Worm (Caenorhabditis elegans): Measurements from ENCODE around the gene lin-39.

Gene lin-39

DNA sequence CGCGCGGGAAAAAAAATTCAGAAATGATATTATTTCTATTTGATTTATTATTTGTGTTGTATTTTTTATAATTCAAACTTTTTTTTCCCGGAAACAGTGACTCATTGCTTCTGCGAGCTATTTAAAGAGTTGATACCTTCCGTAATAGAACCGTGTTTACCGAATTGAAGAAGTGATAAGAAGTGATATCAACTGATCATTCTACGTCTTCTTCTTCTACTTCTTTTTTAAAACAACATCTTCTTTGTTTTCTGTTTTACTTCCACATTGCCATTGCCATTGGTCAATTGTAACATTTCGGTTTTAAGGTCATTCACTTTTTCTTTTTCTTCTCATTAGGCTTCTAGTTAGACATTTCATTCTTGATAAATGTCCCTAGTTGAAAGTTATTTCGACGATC, 29.7 kb upstream of the lin-39 start, which contains the start of gene ttr-32:
Gene ttr-32, plus strand, starts transcription at position 314 of the 400 bp plus-strand sequence.
- TF ChIP-seq flt-1 (GFP tag; IDR thresholded peaks at IDR 0.05) (no peak), aly-1 (tag; optimal IDR thresholded peaks at IDR 0.05) (no peak), ama-1 (optimal IDR thresholded peaks at IDR 0.05) (no peak), tbx-11 (GFP tag; IDR thresholded peaks at IDR 0.05) (no peak), tbx-37 (GFP tag; conservative IDR thresholded peaks at IDR 0.05) (no peak), scrt-1 (GFP tag; IDR thresholded peaks at IDR 0.05) (no peak), hmg-4 (GFP tag; optimal IDR thresholded peaks at IDR 0.05) (no peak), ceh-36 (tag; optimal IDR thresholded peaks at IDR 0.05) (no peak), ets-7 (tag; optimal IDR thresholded peaks at IDR 0.05) (no peak), ceh-13 (GFP tag; optimal IDR thresholded peaks at IDR 0.05) (no peak), hnd-1 (tag; optimal IDR thresholded peaks at IDR 0.05) (no peak), F13C5.2 (tag; optimal IDR thresholded peaks at IDR 0.05) (no peak), sea-1 (GFP tag; conservative IDR thresholded peaks at IDR 0.05) (no peak), B0310.2 (tag; optimal IDR thresholded peaks at IDR 0.05) (no peak), pes-1 (GFP tag; IDR thresholded peaks at IDR 0.05) (no peak), hmbx-1 (tag; optimal IDR thresholded peaks at IDR 0.05) (no peak), tra-4 (tag; optimal IDR thresholded peaks at IDR 0.05) (no peak)

DNA sequence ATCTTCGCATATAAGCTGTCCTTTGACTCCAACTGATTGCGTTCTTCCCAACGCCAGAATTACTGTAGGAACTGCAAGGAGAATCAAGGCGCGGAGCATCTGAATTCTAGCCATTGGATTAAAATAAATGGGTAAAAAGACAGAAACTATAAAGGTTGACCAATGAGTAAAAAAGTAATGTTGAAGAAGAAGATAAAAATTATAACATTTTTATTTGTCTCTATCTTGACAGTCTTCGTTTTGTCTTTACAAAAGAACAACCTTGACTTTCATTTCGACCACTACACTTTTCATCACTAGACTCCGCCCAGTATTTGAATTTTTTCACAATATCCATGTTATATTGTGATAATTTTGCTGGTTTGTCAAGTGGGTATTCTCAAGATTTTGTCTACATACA, 28.8 kb upstream of the lin-39 start, which contains the start of gene ttr-8:
Gene ttr-8, minus strand, starts transcription at position 101 of the 400 bp plus-strand sequence.
- no peak for TF ChIP-seq tra-4 (tag; optimal IDR thresholded peaks at IDR 0.05)
- no peak for TF ChIP-seq hmbx-1 (tag; optimal IDR thresholded peaks at IDR 0.05)
- no peak for TF ChIP-seq scrt-1 (GFP tag; IDR thresholded peaks at IDR 0.05)
- TF ChIP-seq F13C5.2 (tag; optimal IDR thresholded peaks at IDR 0.05): no peak
- no peak for TF ChIP-seq pes-1 (GFP tag; IDR thresholded peaks at IDR 0.05)
- no peak for TF ChIP-seq ets-7 (tag; optimal IDR thresholded peaks at IDR 0.05)
- TF ChIP-seq flt-1 (GFP tag; IDR thresholded peaks at IDR 0.05): no peak

DNA sequence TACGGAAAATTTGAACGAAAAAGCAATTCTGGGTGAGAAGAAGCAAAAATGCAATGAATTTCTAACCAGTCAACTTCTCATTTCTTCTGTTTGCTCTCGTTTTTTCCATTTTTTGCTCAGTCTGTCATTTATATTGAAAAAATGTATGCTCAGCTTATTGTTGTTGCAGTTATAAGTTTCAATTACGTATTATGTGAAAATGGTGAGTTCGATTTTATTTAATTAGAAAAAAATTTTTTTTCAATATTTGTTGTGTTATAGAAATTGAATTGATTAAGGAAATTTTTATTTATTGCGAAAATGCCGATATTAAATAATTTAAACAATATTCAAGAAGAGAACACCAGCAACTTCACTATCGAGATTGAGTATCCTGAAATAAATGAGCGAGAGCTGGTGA, 25.4 kb upstream of the lin-39 start, which contains the start of gene lgc-12:
Gene lgc-12, plus strand, starts transcription at position 301 of the 400 bp plus-strand sequence.
- no peak for TF ChIP-seq ceh-13 (GFP tag; optimal IDR thresholded peaks at IDR 0.05)
- no peak for TF ChIP-seq tbx-11 (GFP tag; IDR thresholded peaks at IDR 0.05)
- TF ChIP-seq F13C5.2 (tag; optimal IDR thresholded peaks at IDR 0.05): no peak

DNA sequence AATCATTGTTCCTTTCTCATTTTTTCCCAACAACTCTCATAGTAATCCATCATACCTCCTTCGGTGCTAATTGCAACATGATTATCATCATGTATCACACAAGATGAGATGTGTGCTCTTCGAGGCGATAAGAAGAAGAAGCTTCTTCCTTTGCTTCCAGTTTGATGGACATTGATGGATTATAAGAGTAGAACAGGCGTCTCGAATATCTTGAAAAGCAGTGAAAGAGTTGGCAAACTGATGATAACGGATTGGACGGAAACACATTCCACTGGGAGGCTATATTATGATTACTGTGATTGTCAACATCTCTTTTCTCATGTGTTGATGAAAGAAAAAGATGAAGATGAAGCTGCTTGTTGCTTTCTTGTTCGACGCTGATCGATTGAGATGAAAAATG, 23.4 kb upstream of the lin-39 start:
- TF ChIP-seq ama-1 (optimal IDR thresholded peaks at IDR 0.05) (no peak), ceh-36 (tag; optimal IDR thresholded peaks at IDR 0.05) (no peak), ets-7 (tag; optimal IDR thresholded peaks at IDR 0.05) (no peak), flt-1 (GFP tag; IDR thresholded peaks at IDR 0.05) (no peak), tbx-37 (GFP tag; conservative IDR thresholded peaks at IDR 0.05) (no peak), hnd-1 (tag; optimal IDR thresholded peaks at IDR 0.05) (no peak), ceh-13 (GFP tag; optimal IDR thresholded peaks at IDR 0.05) (no peak), B0310.2 (tag; optimal IDR thresholded peaks at IDR 0.05) (no peak), tra-4 (tag; optimal IDR thresholded peaks at IDR 0.05) (no peak), scrt-1 (GFP tag; IDR thresholded peaks at IDR 0.05) (no peak), pes-1 (GFP tag; IDR thresholded peaks at IDR 0.05) (no peak), aly-1 (tag; optimal IDR thresholded peaks at IDR 0.05) (no peak), tbx-11 (GFP tag; IDR thresholded peaks at IDR 0.05) (no peak), hmg-4 (GFP tag; optimal IDR thresholded peaks at IDR 0.05) (no peak)

DNA sequence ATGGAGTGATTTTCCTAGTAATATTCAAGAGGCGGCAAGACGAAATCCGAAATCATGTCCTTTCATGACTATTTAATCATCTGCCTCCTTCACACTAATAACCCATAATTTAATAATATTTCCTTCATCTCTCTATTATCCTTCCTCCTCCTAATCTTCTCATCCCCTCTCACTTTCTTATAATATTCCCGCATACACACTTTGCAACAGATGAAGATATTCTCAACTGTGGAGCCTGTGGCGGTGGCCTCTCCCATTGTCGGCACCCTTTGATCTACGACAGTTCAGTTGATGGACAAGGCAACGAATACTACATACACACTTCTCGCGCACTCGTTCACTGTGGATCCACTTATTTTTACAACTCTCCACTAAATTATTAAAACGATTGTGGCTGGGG, 22.2 kb upstream of the lin-39 start:
- TF ChIP-seq tbx-11 (GFP tag; IDR thresholded peaks at IDR 0.05): no peak
- no peak for TF ChIP-seq tbx-37 (GFP tag; conservative IDR thresholded peaks at IDR 0.05)
- TF ChIP-seq ets-7 (tag; optimal IDR thresholded peaks at IDR 0.05): no peak
- TF ChIP-seq ama-1 (optimal IDR thresholded peaks at IDR 0.05): no peak
- no peak for TF ChIP-seq flt-1 (GFP tag; IDR thresholded peaks at IDR 0.05)
- no peak for TF ChIP-seq hmbx-1 (tag; optimal IDR thresholded peaks at IDR 0.05)
- TF ChIP-seq ceh-13 (GFP tag; optimal IDR thresholded peaks at IDR 0.05): no peak
- no peak for TF ChIP-seq tra-4 (tag; optimal IDR thresholded peaks at IDR 0.05)

DNA sequence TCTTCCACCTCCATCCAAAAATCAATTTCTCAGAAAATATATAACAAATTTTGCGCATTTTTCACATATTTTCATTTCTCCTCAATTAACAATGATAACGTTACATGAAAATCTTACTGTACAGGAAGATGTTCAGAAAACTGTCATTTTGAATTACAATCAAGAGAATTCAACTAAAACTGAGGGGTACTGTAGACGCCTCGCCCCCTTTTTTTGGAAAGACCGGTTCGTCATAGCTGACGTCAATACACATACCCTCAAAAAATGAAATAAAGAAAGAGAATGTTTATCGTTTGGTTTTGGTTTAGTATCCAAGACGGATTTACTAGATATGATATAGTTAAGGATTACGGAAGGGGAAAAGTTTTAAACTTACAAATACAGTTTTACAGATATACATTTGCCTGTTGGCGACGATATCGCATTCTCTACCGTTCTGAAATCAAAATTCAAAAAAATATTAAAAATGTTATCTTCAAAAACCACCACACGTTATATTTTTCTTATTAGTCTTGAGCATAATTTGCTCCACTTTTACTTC, 21.6 kb upstream of the lin-39 start:
- TF ChIP-seq aly-1 (tag; optimal IDR thresholded peaks at IDR 0.05) (no peak), ceh-13 (GFP tag; optimal IDR thresholded peaks at IDR 0.05) (no peak), B0310.2 (tag; optimal IDR thresholded peaks at IDR 0.05) (no peak), hmbx-1 (tag; optimal IDR thresholded peaks at IDR 0.05) (no peak), flt-1 (GFP tag; IDR thresholded peaks at IDR 0.05) (no peak), hmg-4 (GFP tag; optimal IDR thresholded peaks at IDR 0.05) (no peak)

DNA sequence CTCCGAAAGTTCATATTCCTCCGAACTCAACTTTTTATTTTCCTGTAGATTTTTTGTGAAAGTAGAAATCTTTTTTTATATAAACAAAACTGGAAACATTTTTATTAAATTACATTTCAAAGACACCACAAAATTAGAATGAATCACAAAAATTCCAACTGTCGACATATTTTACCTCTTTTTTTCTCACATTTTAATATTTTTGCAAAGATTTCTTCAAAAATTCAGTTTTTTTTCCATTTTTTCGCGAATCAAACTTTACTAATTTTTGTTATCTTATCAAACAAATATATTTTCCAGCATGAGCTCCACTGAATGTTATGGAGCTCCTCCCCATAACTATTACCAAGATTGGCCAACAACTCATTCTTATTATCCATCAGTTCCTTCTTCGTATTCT, 18.9 kb upstream of the lin-39 start, which contains the start of gene ceh-13:
Gene ceh-13, plus strand, starts transcription at position 301 of the 400 bp plus-strand sequence.
- no peak for TF ChIP-seq aly-1 (tag; optimal IDR thresholded peaks at IDR 0.05)
- no peak for TF ChIP-seq hmg-4 (GFP tag; optimal IDR thresholded peaks at IDR 0.05)

DNA sequence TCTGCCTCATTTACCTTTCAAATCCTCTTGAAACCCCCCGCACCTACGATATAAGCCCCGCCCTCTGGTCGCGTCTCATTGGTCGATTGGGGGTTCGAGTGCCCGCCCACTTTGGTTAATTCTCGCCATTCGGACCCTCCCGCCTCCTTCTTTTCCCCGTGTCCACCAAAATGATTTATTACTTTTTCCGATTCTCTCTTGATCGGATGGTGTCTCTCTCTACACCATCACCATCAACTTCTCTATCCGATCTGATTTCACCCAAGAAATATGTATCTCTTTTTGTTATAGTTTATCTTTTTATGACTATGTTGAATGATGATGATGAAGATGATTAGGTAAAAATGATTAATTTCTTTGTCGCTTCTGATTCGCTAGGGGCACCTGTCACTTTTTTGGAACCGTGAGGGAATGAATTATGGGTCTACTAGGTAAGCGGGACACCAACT, 18.3 kb upstream of the lin-39 start:
- TF ChIP-seq hmg-4 (GFP tag; optimal IDR thresholded peaks at IDR 0.05) (peak; percentile 32), flt-1 (GFP tag; IDR thresholded peaks at IDR 0.05) (no peak), pes-1 (GFP tag; IDR thresholded peaks at IDR 0.05) (no peak), aly-1 (tag; optimal IDR thresholded peaks at IDR 0.05) (no peak), ama-1 (optimal IDR thresholded peaks at IDR 0.05) (no peak), scrt-1 (GFP tag; IDR thresholded peaks at IDR 0.05) (no peak), ceh-36 (tag; optimal IDR thresholded peaks at IDR 0.05) (no peak), sea-1 (GFP tag; conservative IDR thresholded peaks at IDR 0.05) (0 out of 2 replicates have a peak, but pooled peaks have one; percentile 45), tbx-11 (GFP tag; IDR thresholded peaks at IDR 0.05) (0 out of 2 replicates have a peak, but pooled peaks have one; percentile 40), B0310.2 (tag; optimal IDR thresholded peaks at IDR 0.05) (no peak), tbx-37 (GFP tag; conservative IDR thresholded peaks at IDR 0.05) (no peak), hmbx-1 (tag; optimal IDR thresholded peaks at IDR 0.05) (no peak), hnd-1 (tag; optimal IDR thresholded peaks at IDR 0.05) (no peak), F13C5.2 (tag; optimal IDR thresholded peaks at IDR 0.05) (no peak), ceh-13 (GFP tag; optimal IDR thresholded peaks at IDR 0.05) (peak; percentile 61), ets-7 (tag; optimal IDR thresholded peaks at IDR 0.05) (no peak), tra-4 (tag; optimal IDR thresholded peaks at IDR 0.05) (no peak)

Data from whole organism, early embryonic.